Worm (Caenorhabditis elegans) whole organism, mixed stage, embryonic: Measurements from ENCODE around the gene cutl-9.
A peak's percentile ranks its signal among the peaks of the same experiment; 100 is the strongest.

Experiments used
- bed-3 ChIP-seq: fragments of 200-800 bp; sonication (Bioruptor generic); optimal IDR thresholded peaks from 3 replicates; lab custom pipeline; 2018; ENCODE audit warnings: mild to moderate bottlenecking, missing genetic modification characterization, moderate library complexity, missing compliant biosample characterization
- blmp-1 ChIP-seq: fragments of 150-350 bp; optimal IDR thresholded peaks from 2 replicates; lab custom pipeline; 2014; ENCODE audit warnings: missing biosample characterization, missing genetic modification characterization
- ceh-39 ChIP-seq: fragments of 150-350 bp; optimal IDR thresholded peaks from 2 replicates; lab custom pipeline; 2014; ENCODE audit warnings: missing biosample characterization, missing genetic modification characterization
- ceh-43 ChIP-seq: fragments of 200-800 bp; sonication (Bioruptor generic); optimal IDR thresholded peaks from 2 replicates; lab custom pipeline; 2018; ENCODE audit warnings: mild to moderate bottlenecking, missing genetic modification characterization, moderate library complexity, missing compliant biosample characterization
- ces-1 ChIP-seq: fragments of 150-350 bp; optimal IDR thresholded peaks from 2 replicates; lab custom pipeline; 2014; ENCODE audit warnings: missing biosample characterization, missing genetic modification reagents, missing genetic modification characterization
- cnd-1 ChIP-seq: fragments of 200-800 bp; sonication (Bioruptor generic); optimal IDR thresholded peaks from 2 replicates; lab custom pipeline; 2018; ENCODE audit warnings: mild to moderate bottlenecking, missing genetic modification characterization, missing compliant biosample characterization
- drap-1 ChIP-seq: fragments of 200-800 bp; sonication (Bioruptor generic); optimal IDR thresholded peaks from 3 replicates; lab custom pipeline; 2018; ENCODE audit warnings: mild to moderate bottlenecking, missing genetic modification characterization, missing compliant biosample characterization
- elt-1 ChIP-seq: sonication (generic microtip); optimal IDR thresholded peaks from 2 replicates; lab custom pipeline; 2017; ENCODE audit warnings: missing genetic modification characterization, mild to moderate bottlenecking, missing compliant biosample characterization, antibody characterized with exemption, moderate library complexity, borderline replicate concordance; ENCODE audit not compliant: insufficient read depth
- elt-3 ChIP-seq: fragments of 150-350 bp; optimal IDR thresholded peaks from 2 replicates; lab custom pipeline; 2014; ENCODE audit warnings: missing biosample characterization, missing genetic modification characterization
- flh-1 ChIP-seq: fragments of 200-800 bp; sonication (Bioruptor generic); optimal IDR thresholded peaks from 2 replicates; lab custom pipeline; 2018; ENCODE audit warnings: mild to moderate bottlenecking, missing genetic modification characterization, moderate library complexity, missing compliant biosample characterization
- ham-2 ChIP-seq: fragments of 200-800 bp; sonication (Bioruptor generic); optimal IDR thresholded peaks from 2 replicates; lab custom pipeline; 2018; ENCODE audit warnings: mild to moderate bottlenecking, missing genetic modification characterization, missing compliant biosample characterization
- hlh-1 ChIP-seq: fragments of 150-350 bp; optimal IDR thresholded peaks from 2 replicates; lab custom pipeline; 2014; ENCODE audit warnings: missing biosample characterization, missing genetic modification reagents, missing genetic modification characterization
- lin-13 ChIP-seq: fragments of 150-350 bp; optimal IDR thresholded peaks from 2 replicates; lab custom pipeline; 2014; ENCODE audit warnings: missing biosample characterization, missing genetic modification characterization
- lin-32 ChIP-seq: fragments of 200-800 bp; sonication (Bioruptor generic); optimal IDR thresholded peaks from 2 replicates; lab custom pipeline; 2018; ENCODE audit warnings: mild to moderate bottlenecking, missing genetic modification characterization, missing compliant biosample characterization
- lsy-2 ChIP-seq: fragments of 150-350 bp; optimal IDR thresholded peaks from 2 replicates; lab custom pipeline; 2014; ENCODE audit warnings: missing biosample characterization, missing genetic modification characterization
- mab-5 ChIP-seq: fragments of 150-350 bp; optimal IDR thresholded peaks from 2 replicates; lab custom pipeline; 2014; ENCODE audit warnings: missing biosample characterization, missing genetic modification characterization
- mep-1 ChIP-seq: fragments of 150-350 bp; optimal IDR thresholded peaks from 2 replicates; lab custom pipeline; 2017; ENCODE audit warnings: missing biosample characterization, missing genetic modification reagents, missing genetic modification characterization, inconsistent platforms
- nhr-2 ChIP-seq: fragments of 150-350 bp; optimal IDR thresholded peaks from 2 replicates; lab custom pipeline; 2014; ENCODE audit warnings: missing biosample characterization, missing genetic modification characterization
- nhr-237 ChIP-seq: fragments of 150-350 bp; optimal IDR thresholded peaks from 2 replicates; lab custom pipeline; 2014; ENCODE audit warnings: missing biosample characterization, missing genetic modification characterization
- nhr-28 ChIP-seq: fragments of 150-350 bp; optimal IDR thresholded peaks from 2 replicates; lab custom pipeline; 2014; ENCODE audit warnings: missing biosample characterization, missing genetic modification characterization
- nhr-76 ChIP-seq: sonication (generic microtip); optimal IDR thresholded peaks from 2 replicates; lab custom pipeline; 2017; ENCODE audit warnings: missing biosample characterization, missing genetic modification characterization
- pha-4 ChIP-seq: fragments of 150-350 bp; optimal IDR thresholded peaks from 2 replicates; lab custom pipeline; 2018; ENCODE audit warnings: missing biosample characterization, missing genetic modification reagents, missing genetic modification characterization
- sem-2 ChIP-seq: fragments of 200-800 bp; sonication (Bioruptor generic); optimal IDR thresholded peaks from 2 replicates; lab custom pipeline; 2018; ENCODE audit warnings: mild to moderate bottlenecking, missing genetic modification characterization, missing compliant biosample characterization
- tbx-8 ChIP-seq: fragments of 200-800 bp; sonication (Bioruptor generic); optimal IDR thresholded peaks from 2 replicates; lab custom pipeline; 2018; ENCODE audit warnings: mild to moderate bottlenecking, missing genetic modification characterization, moderate library complexity, missing compliant biosample characterization
- unc-120 ChIP-seq: sonication (generic microtip); optimal IDR thresholded peaks from 2 replicates; lab custom pipeline; 2017; ENCODE audit warnings: missing genetic modification characterization, missing compliant biosample characterization; ENCODE audit not compliant: poor library complexity, severe bottlenecking
- zip-8 ChIP-seq: fragments of 150-350 bp; optimal IDR thresholded peaks from 2 replicates; lab custom pipeline; 2014; ENCODE audit warnings: missing biosample characterization, missing genetic modification characterization
- ztf-11 ChIP-seq: fragments of 150-350 bp; optimal IDR thresholded peaks from 2 replicates; lab custom pipeline; 2014; ENCODE audit warnings: missing biosample characterization, missing genetic modification characterization

The cutl-9 gene

DNA sequence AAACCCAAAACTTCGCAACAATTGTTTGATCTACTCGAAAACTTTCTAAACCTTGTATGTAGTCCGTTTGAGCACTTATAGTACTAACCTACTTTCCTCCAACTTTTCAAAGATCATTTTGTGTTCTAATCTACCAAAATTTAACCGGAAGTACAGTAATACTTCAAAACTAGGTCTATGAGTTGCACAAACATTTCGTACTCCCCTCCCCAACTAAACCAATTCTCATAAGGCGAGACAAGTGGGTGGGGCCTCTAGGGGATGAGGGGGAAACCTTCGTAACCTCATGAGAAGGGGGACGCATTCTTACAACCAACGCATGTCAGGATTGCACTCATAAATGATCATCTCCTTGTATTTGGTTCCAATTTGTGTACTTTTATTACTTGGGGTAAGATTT is at the start of gene cutl-9:
TSS of gene cutl-9 (plus strand) at position 301 of the 400 bp plus-strand sequence.
- TF ChIP-seq flh-1 (no peak), ztf-11 (tag; lab: Kevin White, UChicago) (no peak), bed-3 (GFP tag; lab: Kevin White, UChicago) (no peak), unc-120 (tag; lab: Kevin White, UChicago) (no peak), ceh-39 (no peak), elt-3 (tag; lab: Kevin White, UChicago) (no peak)
- TF ChIP-seq, all 35 proteins: peak for 0

DNA sequence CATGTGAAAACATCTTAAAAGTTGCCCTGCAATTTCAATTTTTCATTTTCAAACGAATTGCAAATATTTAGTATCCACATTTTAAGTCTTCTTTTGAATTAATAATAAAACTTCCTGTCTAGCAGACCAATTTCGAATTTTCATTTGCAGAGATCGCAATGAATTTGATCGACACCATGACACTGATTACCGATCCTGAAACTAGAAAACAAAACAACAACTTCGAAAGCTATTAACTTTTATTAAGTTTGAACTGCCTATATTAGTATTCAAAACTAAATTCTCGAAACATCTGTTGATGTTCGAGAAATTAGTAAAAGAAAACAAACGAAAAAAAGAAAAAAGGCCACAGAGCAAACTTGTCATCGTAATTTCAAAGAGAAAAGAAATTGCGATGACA is 47.9 kb upstream of the cutl-9 start:
- TF ChIP-seq ztf-11 (tag; lab: Kevin White, UChicago), result no peak

DNA sequence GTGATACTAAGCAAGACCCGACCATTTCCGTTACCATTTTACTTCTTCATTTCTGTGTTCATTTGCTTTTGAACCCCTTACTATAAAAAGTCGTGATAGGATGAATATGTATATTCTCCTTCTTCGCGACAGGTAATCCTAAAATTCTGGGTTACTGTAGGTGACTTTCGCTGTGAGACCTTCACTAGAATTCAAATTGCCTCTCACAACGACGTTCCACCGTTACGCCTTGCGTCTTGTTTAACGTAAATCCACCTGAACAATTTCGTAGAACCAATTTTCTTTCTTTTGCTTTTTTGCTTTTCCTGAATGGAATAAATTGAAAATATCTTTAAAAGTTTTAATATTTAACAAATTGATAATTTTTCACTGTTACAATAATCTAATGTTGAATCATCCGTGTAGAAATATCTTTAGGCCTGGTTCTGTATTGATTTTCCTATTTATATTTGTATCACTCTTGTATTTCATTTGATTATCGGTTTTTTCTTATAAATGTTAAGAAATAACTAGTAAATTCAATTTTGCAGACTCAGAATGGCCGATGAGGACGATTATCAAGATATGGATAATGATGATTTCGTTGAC is 43.1 kb upstream of the cutl-9 start, which contains the start of gene rpb-6:
TSS of gene rpb-6 (plus strand) at position 538 of the 588 bp plus-strand sequence.
- peak; percentile 9 for TF ChIP-seq lin-13 (tag; lab: Kevin White, UChicago)
- TF ChIP-seq lsy-2, result peak; percentile 70
- TF ChIP-seq mep-1, result no peak
- no peak for TF ChIP-seq ceh-43 (GFP tag; lab: Kevin White, UChicago)
- no peak for TF ChIP-seq zip-8 (tag; lab: Kevin White, UChicago)

DNA sequence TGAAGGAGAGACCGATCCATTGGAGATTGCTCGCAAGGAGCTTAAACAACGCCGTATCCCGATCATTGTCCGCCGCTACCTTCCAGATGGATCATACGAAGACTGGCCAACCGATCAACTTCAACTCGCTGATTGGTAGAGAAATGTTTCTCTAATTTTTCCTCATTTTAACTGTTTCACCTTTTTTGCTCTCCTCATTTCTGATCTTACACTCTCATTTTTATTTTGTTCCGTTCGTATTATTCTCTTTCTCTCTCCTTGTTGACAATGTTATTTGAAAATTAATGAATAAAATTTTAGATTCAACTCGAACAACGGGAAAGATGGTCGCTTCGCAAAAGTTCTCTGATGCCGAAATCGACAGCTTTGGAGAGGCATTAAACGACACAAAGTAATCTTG is 42.4 kb upstream of the cutl-9 start, which contains the start of gene dohh-1:
TSS of gene dohh-1 (plus strand) at position 301 of the 400 bp plus-strand sequence.
- no peak for TF ChIP-seq cnd-1 (tag; lab: Kevin White, UChicago)
- TF ChIP-seq blmp-1 (tag; lab: Kevin White, UChicago), result no peak
- no peak for TF ChIP-seq nhr-76 (tag; lab: Kevin White, UChicago)
- no peak for TF ChIP-seq ces-1 (GFP tag; lab: Kevin White, UChicago)
- TF ChIP-seq sem-2, result no peak
- TF ChIP-seq elt-1 (tag; lab: Kevin White, UChicago), result no peak
- no peak for TF ChIP-seq mab-5 (tag; lab: Kevin White, UChicago)
- no peak for TF ChIP-seq pha-4 (tag; lab: Kevin White, UChicago)
- TF ChIP-seq lin-32, result no peak
- TF ChIP-seq bed-3 (GFP tag; lab: Kevin White, UChicago), result no peak
- no peak for TF ChIP-seq drap-1

DNA sequence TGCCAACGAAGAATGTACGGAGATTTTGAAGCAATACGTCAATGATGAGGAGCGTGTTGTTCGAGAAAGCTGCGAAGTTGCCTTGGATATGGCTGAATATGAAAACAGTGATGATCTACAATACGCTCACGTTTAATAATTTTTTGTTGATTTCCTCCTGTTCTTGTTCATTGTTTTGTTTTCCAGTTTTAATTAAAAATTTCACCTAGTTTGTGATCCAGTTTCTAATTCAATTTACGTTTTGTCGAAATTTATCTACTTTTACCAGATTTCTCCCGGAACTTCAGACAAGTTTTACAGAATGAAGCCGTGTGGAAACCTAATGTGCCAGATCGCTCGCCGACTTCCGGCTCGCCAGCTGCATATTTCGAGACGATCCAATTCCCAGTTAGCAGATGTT is 41.2 kb upstream of the cutl-9 start, which contains the start of gene dap-3:
TSS of gene dap-3 (plus strand) at position 301 of the 400 bp plus-strand sequence.
- TF ChIP-seq ces-1 (GFP tag; lab: Kevin White, UChicago), result no peak
- no peak for TF ChIP-seq flh-1
- TF ChIP-seq lin-32, result no peak
- no peak for TF ChIP-seq zip-8 (tag; lab: Kevin White, UChicago)
- TF ChIP-seq mep-1, result no peak
- no peak for TF ChIP-seq nhr-28 (tag; lab: Kevin White, UChicago)
- TF ChIP-seq tbx-8 (GFP tag; lab: Kevin White, UChicago), result no peak
- TF ChIP-seq ham-2 (GFP tag; lab: Kevin White, UChicago), result no peak
- TF ChIP-seq, all 35 proteins: peak for 0

DNA sequence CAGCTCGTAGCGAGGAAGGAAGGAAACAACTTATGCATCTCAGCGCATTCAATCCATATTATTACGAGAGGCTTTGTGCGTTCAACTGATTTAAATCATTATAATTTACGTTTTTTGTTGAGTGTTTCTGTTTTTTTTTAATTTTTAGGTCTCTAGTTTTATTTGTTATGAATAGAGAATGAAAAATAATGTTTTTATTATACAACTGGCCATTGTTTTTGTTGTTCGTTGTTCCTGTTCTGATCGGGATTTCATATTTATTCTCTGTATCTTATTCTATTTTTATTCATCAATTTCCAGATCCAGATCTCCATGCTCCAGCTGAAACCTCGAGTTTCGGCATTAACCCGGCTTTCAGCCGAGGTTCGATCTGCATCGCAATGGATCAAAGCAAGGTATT is 39.7 kb upstream of the cutl-9 start, which contains the start of gene mrps-22:
TSS of gene mrps-22 (plus strand) at position 301 of the 400 bp plus-strand sequence.
- TF ChIP-seq hlh-1 (tag; lab: Kevin White, UChicago), result no peak
- no peak for TF ChIP-seq sem-2
- no peak for TF ChIP-seq tbx-8 (GFP tag; lab: Kevin White, UChicago)
- no peak for TF ChIP-seq nhr-237 (tag; lab: Kevin White, UChicago)
- TF ChIP-seq ceh-43 (GFP tag; lab: Kevin White, UChicago), result no peak
- no peak for TF ChIP-seq ztf-11 (tag; lab: Kevin White, UChicago)
- TF ChIP-seq zip-8 (tag; lab: Kevin White, UChicago), result no peak
- TF ChIP-seq mab-5 (tag; lab: Kevin White, UChicago), result no peak
- no peak for TF ChIP-seq unc-120 (tag; lab: Kevin White, UChicago)
- TF ChIP-seq nhr-2 (tag; lab: Kevin White, UChicago), result no peak
